Worm (Caenorhabditis elegans) whole organism, L2 larva: Measurements from ENCODE around the gene mltn-6.

ENCODE experiments used
- F13H6.1 ChIP-seq: sonication (generic microtip); optimal IDR thresholded peaks from 2 replicates; lab custom pipeline; 2016; ENCODE audit warnings: missing genetic modification characterization, missing compliant biosample characterization
- ama-1 ChIP-seq: fragments of 150-350 bp; optimal IDR thresholded peaks from 2 replicates; lab custom pipeline; 2018; ENCODE audit warnings: inconsistent platforms
- unc-39 ChIP-seq: fragments of 150-350 bp; optimal IDR thresholded peaks from 2 replicates; lab custom pipeline; 2014; ENCODE audit warnings: missing biosample characterization, missing genetic modification characterization
- unc-62 ChIP-seq: fragments of 150-350 bp; optimal IDR thresholded peaks from 2 replicates; lab custom pipeline; 2014; ENCODE audit warnings: missing biosample characterization, missing genetic modification reagents, missing genetic modification characterization
- ztf-4 ChIP-seq: fragments of 150-350 bp; optimal IDR thresholded peaks from 2 replicates; lab custom pipeline; 2014; ENCODE audit warnings: missing biosample characterization, missing genetic modification characterization

DNA sequence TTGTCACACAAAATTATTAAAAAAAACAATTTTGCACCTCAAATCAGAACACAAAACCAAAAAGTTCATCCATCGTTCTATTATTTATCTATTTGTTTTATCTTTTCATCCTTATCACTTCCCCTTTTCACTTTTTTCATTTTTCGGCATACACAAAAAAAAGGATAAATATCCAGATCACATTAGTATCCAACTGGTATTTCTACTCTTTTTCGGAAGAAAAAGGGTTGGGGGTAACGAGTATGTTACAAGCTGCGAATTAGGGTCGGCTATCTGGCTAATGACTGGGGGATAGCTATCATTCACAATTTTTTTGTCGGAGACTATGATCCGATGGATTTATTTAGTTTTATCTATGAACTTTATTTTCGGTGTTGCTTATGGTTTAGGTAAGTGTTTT lies 5.3 kb downstream of the mltn-6 start, which contains the start of gene mltn-7:
- TF ChIP-seq ama-1 (no peak), unc-62 (GFP tag; lab: Kevin White, UChicago) (no peak), F13H6.1 (tag; lab: Kevin White, UChicago) (no peak), ztf-4 (tag; lab: Kevin White, UChicago) (no peak), unc-39 (tag; lab: Kevin White, UChicago) (no peak)
